Worm (Caenorhabditis elegans): ENCODE data around the gene Y43F8B.24.
A peak's percentile ranks its signal among the peaks of the same experiment; 100 is the strongest.

Gene Y43F8B.24

DNA sequence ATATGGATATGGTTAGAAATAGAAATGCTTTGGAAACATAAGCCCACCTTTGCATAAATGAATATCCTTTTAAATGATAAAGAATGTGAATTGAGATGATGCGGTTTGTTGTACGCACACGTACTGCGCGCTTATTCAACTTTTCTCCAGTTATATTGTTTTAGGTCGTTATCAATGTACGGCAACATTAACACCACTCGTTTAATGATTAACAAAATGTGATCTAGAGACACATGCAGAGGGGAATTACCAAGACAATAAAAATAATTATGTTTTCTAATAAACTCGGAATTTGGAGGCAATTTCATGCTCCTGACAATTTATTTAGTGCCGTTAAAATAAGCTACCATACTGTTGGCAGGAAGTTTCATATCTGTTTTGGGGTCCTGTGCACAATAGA is 11.8 kb upstream of the Y43F8B.24 start, which contains the start of gene M04C3.1 (continued):
- TF ChIP-seq mep-1 (tag; optimal IDR thresholded peaks at IDR 0.05) (no peak), snpc-4 (tag; optimal IDR thresholded peaks at IDR 0.05) (no peak), T20F7.1 (GFP tag; optimal IDR thresholded peaks at IDR 0.05) (no peak), egl-27 (tag; optimal IDR thresholded peaks at IDR 0.05) (no peak), ztf-7 (tag; optimal IDR thresholded peaks at IDR 0.05) (no peak), nhr-25 (tag; optimal IDR thresholded peaks at IDR 0.05; ENCODE audit: borderline replicate concordance, insufficient read depth) (no peak), daf-16 (GFP tag; optimal IDR thresholded peaks at IDR 0.05) (no peak), daf-16 (tag; optimal IDR thresholded peaks at IDR 0.05) (peak; percentile 71), hif-1 (tag; optimal IDR thresholded peaks at IDR 0.05) (no peak), spr-1 (tag; optimal IDR thresholded peaks at IDR 0.05) (no peak), F49E8.2 (tag; optimal IDR thresholded peaks at IDR 0.05; ENCODE audit: borderline replicate concordance) (no peak), duxl-1 (tag; optimal IDR thresholded peaks at IDR 0.05; ENCODE audit: poor library complexity) (no peak), pqm-1 (tag; optimal IDR thresholded peaks at IDR 0.05) (peak; percentile 79), lin-29 (GFP tag; IDR thresholded peaks at IDR 0.05) (no peak), aha-1 (tag) (no peak), F44E2.7 (GFP tag; IDR thresholded peaks at IDR 0.05) (no peak), tra-1 (GFP tag; IDR thresholded peaks at IDR 0.05) (no peak), cey-2 (tag; optimal IDR thresholded peaks at IDR 0.05; ENCODE audit: borderline replicate concordance, insufficient read depth) (no peak), F10B5.3 (tag; optimal IDR thresholded peaks at IDR 0.05) (no peak), nhr-6 (tag; optimal IDR thresholded peaks at IDR 0.05) (no peak), php-3 (GFP tag; IDR thresholded peaks at IDR 0.05) (peak; percentile 72), ces-1 (GFP tag; optimal IDR thresholded peaks at IDR 0.05) (no peak), dve-1 (tag; optimal IDR thresholded peaks at IDR 0.05; ENCODE audit: insufficient read depth) (peak; percentile 66), nhr-28 (tag; optimal IDR thresholded peaks at IDR 0.05) (peak; percentile 49), ceh-44 (GFP tag; IDR thresholded peaks at IDR 0.05) (no peak), attf-4 (tag; optimal IDR thresholded peaks at IDR 0.05) (no peak)

DNA sequence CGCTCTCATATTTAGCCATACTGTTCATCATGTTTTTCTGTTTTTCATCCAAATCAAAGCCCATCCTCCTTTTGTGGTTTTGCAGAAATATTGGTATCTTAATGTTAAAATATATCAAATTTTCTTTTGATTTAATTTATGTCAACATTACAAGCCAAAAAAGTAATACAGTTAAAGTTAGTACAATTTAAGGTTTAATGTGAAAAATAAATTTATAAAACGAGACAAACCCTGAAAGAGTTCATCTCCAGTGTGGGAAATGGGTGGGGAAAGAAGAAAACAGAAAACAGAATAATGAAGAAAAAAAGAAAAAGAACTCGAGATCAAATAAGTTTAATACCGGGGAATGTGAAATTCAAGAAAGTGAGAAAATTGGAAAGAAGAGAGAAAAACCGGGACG is 8.4 kb upstream of the Y43F8B.24 start, which contains the start of gene M04C3.2:
Gene M04C3.2, minus strand, starts transcription at position 101 of the 400 bp plus-strand sequence.
- TF ChIP-seq egl-43 (GFP tag; IDR thresholded peaks at IDR 0.05), result no peak

DNA sequence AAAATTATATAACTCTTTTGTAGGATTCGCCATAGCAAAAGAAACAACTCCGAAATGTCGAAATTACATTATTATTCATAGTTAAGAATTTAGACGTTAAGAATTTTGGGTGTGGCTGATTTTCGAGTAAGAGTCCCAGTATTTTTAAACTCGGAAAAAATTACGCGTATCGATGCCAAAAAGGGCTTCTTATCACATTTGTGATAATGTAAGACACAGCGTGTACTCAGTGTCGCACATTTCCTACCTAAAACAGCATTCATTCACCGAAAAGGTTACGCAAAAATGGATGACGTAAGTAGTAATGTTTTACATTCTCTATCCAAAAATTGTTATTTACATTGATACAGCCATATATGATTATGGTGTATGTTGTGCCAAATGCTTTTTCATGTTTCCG is 7.7 kb upstream of the Y43F8B.24 start, which contains the start of gene M04C3.5:
Gene M04C3.5, plus strand, starts transcription at position 190 of the 400 bp plus-strand sequence.
- peak; percentile 26 for TF ChIP-seq hlh-11 (tag; optimal IDR thresholded peaks at IDR 0.05)
- TF ChIP-seq daf-12 (tag; optimal IDR thresholded peaks at IDR 0.05), result no peak
- no peak for TF ChIP-seq fkh-10 (GFP tag; optimal IDR thresholded peaks at IDR 0.05)
- no peak for TF ChIP-seq dmd-8 (GFP tag; IDR thresholded peaks at IDR 0.05)
- TF ChIP-seq nhr-28 (tag; optimal IDR thresholded peaks at IDR 0.05), result peak; percentile 23
- TF ChIP-seq madf-9 (GFP tag; conservative IDR thresholded peaks at IDR 0.05), result no peak
- TF ChIP-seq nhr-25 (tag; optimal IDR thresholded peaks at IDR 0.05; ENCODE audit: borderline replicate concordance, insufficient read depth), result no peak
- no peak for TF ChIP-seq F10B5.3 (tag; optimal IDR thresholded peaks at IDR 0.05)
- no peak for TF ChIP-seq F26F4.8 (GFP tag; conservative IDR thresholded peaks at IDR 0.05)
- TF ChIP-seq nhr-11 (tag; optimal IDR thresholded peaks at IDR 0.05), result no peak
- peak in 1 of 2 experiments; percentile 67 for TF ChIP-seq unc-62 (GFP tag; optimal IDR thresholded peaks at IDR 0.05 in 1 of 2)
- no peak for TF ChIP-seq unc-62 (tag; optimal IDR thresholded peaks at IDR 0.05)
- TF ChIP-seq snpc-4 (tag; optimal IDR thresholded peaks at IDR 0.05), result no peak
- no peak for TF ChIP-seq php-3 (GFP tag; IDR thresholded peaks at IDR 0.05)
- TF ChIP-seq hif-1 (tag; optimal IDR thresholded peaks at IDR 0.05), result no peak
- no peak for TF ChIP-seq aly-2 (tag; optimal IDR thresholded peaks at IDR 0.05)
- peak; percentile 48 for TF ChIP-seq aha-1 (tag)
- no peak for TF ChIP-seq nhr-6 (tag; optimal IDR thresholded peaks at IDR 0.05)
- no peak for TF ChIP-seq lin-13 (GFP tag; optimal IDR thresholded peaks at IDR 0.05)
- no peak for TF ChIP-seq arid-1 (GFP tag; conservative IDR thresholded peaks at IDR 0.05)
- no peak for TF ChIP-seq duxl-1 (tag; optimal IDR thresholded peaks at IDR 0.05; ENCODE audit: poor library complexity)
- TF ChIP-seq attf-4 (tag; optimal IDR thresholded peaks at IDR 0.05), result no peak
- no peak for TF ChIP-seq Y5F2A.4 (GFP tag; optimal IDR thresholded peaks at IDR 0.05)
- TF ChIP-seq ztf-7 (tag; optimal IDR thresholded peaks at IDR 0.05), result no peak
- TF ChIP-seq ceh-62 (tag; optimal IDR thresholded peaks at IDR 0.05), result no peak
- no peak for TF ChIP-seq nhr-42 (GFP tag; IDR thresholded peaks at IDR 0.05)
- no peak for TF ChIP-seq ces-1 (GFP tag; optimal IDR thresholded peaks at IDR 0.05)
- no peak for TF ChIP-seq nhr-48 (tag; optimal IDR thresholded peaks at IDR 0.05)
- TF ChIP-seq T26A8.4 (GFP tag; IDR thresholded peaks at IDR 0.05), result no peak
- TF ChIP-seq daf-16 (GFP tag; optimal IDR thresholded peaks at IDR 0.05), result no peak
- peak; percentile 35 for TF ChIP-seq daf-16 (tag; optimal IDR thresholded peaks at IDR 0.05)
- no peak for TF ChIP-seq lin-29 (GFP tag; IDR thresholded peaks at IDR 0.05)
- TF ChIP-seq pqm-1 (tag; optimal IDR thresholded peaks at IDR 0.05), result peak; percentile 55
- no peak for TF ChIP-seq cey-2 (tag; optimal IDR thresholded peaks at IDR 0.05; ENCODE audit: borderline replicate concordance, insufficient read depth)
- peak; percentile 61 for TF ChIP-seq dmd-6 (GFP tag; IDR thresholded peaks at IDR 0.05)
- no peak for TF ChIP-seq ceh-28 (tag; optimal IDR thresholded peaks at IDR 0.05)

All from whole organism, L4 larva.